Fruit fly (Drosophila melanogaster) S2 (cell line): Measurements from ENCODE around the gene RfC3.

Experiments
- CG8478 ChIP-seq: fragments of >200 bp; optimal IDR thresholded peaks from 2 replicates; lab custom pipeline; 2018
- CTCF ChIP-seq, 2 experiments: fragments of >200 bp; optimal IDR thresholded peaks; 2 replicates each; lab custom pipeline; 2018

Gene RfC3

DNA sequence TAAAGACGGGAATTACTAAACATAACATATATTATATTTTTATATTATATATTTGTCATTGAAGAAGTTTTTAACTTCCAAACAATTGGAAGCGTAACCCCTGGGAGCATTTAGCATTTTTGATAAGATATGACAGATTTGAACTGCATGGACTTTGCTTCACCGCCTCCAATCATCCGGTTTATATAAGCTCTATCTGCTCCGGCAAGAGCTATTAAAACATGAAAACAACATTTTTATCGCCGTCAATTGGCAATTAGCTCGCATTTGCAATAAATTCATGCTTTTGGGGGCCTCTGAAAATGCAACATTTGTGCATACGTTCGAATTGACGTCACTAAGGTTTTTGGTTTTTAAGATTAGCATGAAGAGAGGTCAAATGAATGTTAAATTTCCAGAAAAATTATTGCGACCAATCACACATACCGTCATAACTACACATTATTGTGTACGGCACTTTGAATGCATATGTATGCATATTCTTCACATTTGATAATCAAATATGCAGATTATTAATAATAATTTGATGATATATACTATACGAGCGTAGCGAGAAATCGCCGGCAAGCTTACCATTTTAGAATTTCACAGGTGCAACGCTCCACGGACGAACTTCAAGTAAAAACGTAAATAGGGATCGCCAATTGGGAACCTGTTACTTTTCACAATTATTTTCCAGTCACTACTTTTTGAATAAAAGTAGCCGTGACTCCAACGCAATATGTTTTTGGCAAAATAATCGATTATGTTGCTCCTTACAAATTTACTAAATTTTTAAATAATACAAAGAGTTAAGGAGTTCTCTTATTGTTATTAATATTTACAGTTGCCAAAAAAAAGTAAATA, 23.1 kb upstream of the RfC3 start, which contains the start of gene Mdh1:
Mdh1 (minus strand) TSS at position 691 of the 846 bp plus-strand sequence.
- TF ChIP-seq CG8478 (lab: Kevin White, UChicago) (no peak), CTCF (optimal IDR thresholded peaks at IDR 0.05; lab: Kevin White, UChicago) (no peak)

DNA sequence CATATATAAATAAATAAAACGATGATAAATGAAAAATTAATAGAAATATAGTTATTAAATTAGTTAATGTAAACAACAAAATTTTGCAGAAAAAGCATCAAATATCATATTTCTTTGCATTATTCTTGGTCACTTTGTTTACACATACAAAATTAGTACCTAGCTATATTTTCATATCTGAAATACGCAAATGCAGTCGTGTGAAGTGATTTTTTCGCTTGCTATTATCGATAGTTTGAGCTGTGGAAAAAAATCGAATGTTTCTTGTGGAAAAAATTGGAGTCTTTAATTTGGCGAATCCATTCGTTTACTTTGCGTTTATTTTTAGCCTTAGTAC, 22.5 kb upstream of the RfC3 start, which contains the start of gene Cnot4:
Cnot4 (plus strand) TSS at position 229 of the 337 bp plus-strand sequence.
- no peak for TF ChIP-seq CG8478 (lab: Kevin White, UChicago)
- TF ChIP-seq CTCF (optimal IDR thresholded peaks at IDR 0.05; lab: Kevin White, UChicago), result no peak

DNA sequence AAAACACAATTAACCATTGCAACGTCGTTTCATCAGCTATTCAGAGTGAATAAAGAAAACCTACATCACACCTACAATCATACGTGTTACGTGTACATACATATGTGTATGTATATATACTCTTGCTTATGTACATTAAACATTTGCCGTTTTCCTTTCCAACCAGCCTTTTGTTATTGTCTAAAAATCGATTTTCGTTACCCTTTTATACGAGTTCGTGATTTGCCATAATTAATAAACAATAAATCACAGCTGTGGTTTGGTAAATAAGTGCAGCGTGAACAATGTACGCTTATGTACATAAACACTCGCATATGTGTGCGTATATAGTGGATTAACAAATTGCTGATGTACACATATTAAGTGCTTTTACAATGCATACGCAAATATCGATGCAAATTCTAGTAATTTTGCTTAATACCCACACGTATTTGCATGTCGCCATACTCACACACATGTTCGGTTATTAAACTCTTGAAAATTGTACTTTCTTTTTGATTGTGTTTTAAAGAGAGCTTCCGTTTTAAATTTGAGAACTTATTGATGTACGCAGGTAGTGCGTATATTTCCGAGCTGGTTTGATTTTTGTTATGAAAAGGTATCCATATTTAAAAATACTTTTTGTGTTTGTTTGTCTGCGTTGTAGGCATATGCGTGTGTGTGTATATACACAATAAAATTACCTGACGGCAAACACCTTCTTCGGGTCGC, 22.0 kb upstream of the RfC3 start:
- no peak for TF ChIP-seq CTCF (optimal IDR thresholded peaks at IDR 0.05; lab: Kevin White, UChicago)

DNA sequence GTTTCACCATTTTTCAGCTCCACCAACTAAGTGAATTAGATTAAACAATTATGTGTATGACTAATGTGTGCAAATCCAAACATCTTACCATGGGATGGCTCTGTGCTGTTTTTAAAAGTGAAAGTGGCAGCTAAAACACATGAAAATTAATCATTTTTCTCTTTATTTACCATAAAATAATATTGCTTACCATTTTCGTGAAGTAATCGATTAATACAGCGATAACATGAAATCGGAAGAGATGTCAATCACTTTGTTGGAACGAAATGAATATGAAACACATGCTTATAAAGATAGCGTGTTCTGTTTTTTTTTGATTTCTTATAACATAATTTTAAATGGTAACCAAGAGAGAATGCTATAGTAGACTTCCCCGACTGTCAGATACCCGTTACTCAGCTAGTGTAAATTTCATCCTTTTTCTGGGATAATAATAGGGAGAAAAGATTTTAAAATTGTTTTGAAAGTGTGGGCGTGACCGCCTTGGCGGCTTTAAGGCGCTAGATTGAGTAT, 15.1 kb upstream of the RfC3 start:
- TF ChIP-seq CG8478 (lab: Kevin White, UChicago) (no peak), CTCF (optimal IDR thresholded peaks at IDR 0.05; lab: Kevin White, UChicago) (no peak)

DNA sequence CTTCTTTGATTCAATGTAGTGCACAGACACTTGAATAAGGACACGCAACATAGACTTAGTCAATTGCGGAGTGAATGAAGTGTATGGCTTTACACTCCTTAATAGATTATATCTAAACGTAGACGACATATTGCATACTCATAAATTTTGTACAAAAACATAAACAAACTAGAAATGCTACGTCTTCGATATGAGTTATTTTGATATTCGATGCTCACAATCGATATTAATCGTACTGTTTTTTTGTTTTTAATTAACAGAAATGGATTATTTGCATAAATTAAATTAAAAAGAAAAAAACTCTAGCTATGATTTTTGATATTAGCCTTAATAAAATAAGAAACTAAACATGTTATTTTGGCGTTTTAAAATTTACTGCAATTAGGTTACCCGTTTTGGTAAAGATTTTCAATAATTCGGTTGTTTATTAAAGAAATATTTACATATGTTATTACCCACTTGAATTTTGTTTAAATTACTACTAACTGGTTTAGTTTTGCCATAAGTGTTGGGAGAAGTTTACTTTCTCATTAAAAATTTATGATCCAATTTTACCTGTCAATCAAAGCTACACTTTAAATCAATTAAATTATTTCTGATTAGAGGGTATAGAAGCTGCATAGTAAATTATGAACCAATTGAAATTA, 13.9 kb upstream of the RfC3 start, which contains the start of the genes CG17768, LSm-4 and Ir31a:
CG17768 (minus strand) TSS at position 196 of the 647 bp plus-strand sequence.
LSm-4 (minus strand) TSS at position 196 of the 647 bp plus-strand sequence.
Ir31a (plus strand) TSS at position 558 of the 647 bp plus-strand sequence.
- TF ChIP-seq CG8478 (lab: Kevin White, UChicago) (no peak), CTCF (optimal IDR thresholded peaks at IDR 0.05; lab: Kevin White, UChicago) (no peak)

DNA sequence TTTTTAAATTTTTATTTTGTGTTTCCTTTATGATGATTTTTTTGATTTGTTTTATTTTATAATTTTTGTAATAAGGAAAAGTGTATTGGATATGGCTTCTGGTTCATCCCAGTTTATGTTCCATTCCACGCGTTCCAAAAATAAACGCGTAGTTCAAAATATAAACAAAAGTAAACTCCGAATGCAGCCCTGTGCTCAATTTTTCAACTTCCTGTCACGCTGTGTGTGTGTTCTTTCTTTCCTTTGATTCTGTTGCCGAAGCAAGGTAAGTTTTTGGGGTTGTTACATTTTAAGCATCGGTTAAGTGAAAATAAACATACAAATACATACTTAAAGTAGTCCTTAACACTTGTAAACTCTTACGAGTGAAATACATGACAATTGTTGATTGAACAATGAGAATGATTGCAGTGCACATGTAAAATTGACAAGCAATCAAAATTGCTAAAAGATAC, 10.8 kb upstream of the RfC3 start, which contains the start of the genes Ip259 and RpS27A:
Ip259 (plus strand) TSS at position 231 of the 455 bp plus-strand sequence.
RpS27A (plus strand) TSS at position 231 of the 455 bp plus-strand sequence.
- no peak for TF ChIP-seq CG8478 (lab: Kevin White, UChicago)
- TF ChIP-seq CTCF (optimal IDR thresholded peaks at IDR 0.05; lab: Kevin White, UChicago), result peak in 1 of 2 experiments; percentile 11

DNA sequence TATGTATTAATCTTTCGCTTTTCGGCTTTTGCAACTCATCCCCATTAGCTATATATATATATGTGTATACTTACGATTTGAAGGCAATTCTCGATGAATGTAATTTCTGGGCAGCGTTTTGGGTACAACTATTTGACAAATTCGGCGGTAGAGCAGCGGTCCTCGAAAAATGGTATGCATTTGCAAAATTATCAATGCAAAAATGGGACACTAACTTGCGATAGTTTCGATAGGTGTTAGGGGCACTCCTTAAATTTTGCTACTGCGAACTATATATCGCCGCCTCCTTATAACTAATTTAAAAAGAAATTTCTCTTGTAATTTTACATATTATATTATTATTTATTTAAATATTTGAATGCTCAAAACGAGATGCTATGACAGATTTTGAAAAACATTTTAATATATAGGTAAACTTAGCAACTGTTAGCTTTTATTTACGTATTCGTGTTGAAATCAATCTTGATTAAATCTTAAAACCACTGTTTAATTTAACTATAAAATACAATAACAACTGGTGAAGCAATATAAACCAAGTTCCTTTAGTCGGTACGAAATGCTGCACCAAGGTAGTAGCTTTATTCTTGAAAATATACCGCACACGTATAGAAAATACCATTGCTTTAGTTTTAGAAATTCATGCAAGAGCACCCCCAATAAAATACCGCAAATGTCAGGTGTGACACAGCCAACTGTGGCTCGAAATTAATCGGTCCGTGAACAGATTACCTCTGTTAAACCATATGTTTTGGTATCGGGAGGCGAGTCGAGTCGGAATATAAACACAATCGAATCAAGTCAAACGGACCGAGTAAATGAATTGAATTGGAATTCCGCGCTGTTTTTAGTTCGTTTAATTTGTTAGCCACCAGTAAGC, 5.5 kb upstream of the RfC3 start, which contains the start of the genes CG5355 and Klp31E:
CG5355 (minus strand) TSS at position 213 of the 877 bp plus-strand sequence.
Klp31E (plus strand) TSS at position 767 of the 877 bp plus-strand sequence.
- TF ChIP-seq CG8478 (lab: Kevin White, UChicago) (no peak), CTCF (optimal IDR thresholded peaks at IDR 0.05; lab: Kevin White, UChicago) (no peak)

DNA sequence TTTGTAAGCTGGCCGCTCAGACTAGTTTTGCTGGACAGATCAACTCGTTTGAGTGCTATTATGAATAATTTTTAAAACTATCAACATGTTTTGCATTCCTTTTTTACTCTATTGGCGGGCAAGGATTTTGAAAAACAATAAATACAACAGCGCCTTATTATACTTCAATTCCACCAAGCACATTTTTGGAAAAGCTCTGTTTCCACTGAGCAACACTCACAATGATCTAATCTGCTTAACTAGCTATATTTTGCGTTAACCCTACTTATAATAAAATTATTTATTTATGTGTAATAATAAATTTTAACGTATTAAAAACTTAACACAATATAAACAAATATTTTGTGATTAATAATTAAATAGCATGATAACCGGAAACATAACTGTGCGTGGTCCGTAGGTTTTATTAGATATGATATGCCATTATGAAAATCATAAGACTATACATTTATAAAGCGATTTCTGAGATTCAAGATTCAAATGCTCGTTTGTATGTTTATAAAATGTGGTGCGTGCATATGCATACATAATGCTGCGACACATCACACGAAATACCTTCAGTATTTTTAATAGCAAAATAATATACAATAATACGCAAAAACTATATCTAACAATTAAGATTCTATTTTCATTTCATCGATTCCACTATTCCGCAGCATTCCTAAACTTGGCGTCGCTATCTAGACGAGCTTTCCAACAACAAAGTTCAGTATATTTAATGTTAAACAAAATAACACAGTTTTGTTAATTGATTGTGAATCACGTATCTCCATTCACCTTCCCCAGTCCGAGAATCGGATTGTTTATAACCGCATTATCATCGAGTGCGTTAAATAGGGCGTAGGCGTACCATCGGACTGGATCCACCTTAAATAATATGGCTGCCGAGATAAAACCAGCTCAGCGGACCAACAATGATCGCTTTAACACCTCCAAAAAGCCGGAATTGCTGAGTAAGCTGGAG, 3.9 kb downstream of the RfC3 start, which contains the start of the genes pie and Wdfy2:
pie (minus strand) TSS at position 138 of the 964 bp plus-strand sequence.
Wdfy2 (plus strand) TSS at position 649 of the 964 bp plus-strand sequence.
- TF ChIP-seq CTCF (optimal IDR thresholded peaks at IDR 0.05; lab: Kevin White, UChicago) (no peak), CG8478 (lab: Kevin White, UChicago) (no peak)

DNA sequence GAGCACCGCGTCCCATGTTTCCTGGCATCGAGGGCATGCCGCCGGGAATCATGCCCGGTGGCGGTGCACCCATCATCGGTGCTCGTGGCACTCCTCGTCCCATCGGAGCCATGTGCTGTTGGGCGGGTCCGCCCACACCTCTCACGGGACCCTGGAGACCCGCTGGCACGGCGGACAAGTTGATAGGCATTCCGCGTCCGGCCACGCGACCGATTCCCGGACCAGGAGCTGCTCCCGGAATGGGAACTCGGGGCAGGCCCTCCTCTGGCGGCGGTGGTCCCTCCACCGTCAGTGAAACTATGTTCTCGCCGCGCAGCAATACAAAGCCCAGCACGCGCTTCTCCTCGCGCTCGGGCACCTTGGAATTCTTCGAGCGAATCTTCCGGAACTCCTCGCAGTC, 6.6 kb downstream of the RfC3 start:
- no peak for TF ChIP-seq CG8478 (lab: Kevin White, UChicago)
- no peak for TF ChIP-seq CTCF (optimal IDR thresholded peaks at IDR 0.05; lab: Kevin White, UChicago)

DNA sequence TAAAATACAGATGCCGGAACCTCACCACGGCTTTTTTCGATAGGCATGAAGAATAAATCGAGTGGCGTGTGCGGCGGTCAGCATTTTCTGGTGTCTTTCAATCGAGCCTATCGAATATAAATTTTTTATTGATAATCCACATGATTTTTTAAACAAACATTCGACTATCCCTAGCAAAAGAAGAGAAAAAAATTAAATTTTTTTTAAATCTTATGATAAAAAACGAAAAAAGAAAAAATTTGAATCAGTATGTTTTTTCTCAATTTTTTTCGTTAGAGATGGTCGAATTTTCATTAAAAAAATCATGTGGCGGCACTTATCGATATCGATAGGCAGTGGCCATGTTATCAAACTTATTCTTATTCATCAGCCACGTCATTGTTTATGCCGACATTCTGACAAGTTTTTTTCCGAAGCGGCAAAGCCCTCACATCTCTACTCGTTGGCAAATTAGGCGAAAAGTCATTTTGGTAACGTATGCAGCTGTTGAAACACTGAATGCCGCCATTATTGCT, 7.6 kb downstream of the RfC3 start, which contains the start of the genes SmB and KdelR:
SmB (minus strand) TSS at position 94 of the 515 bp plus-strand sequence.
KdelR (plus strand) TSS at position 354 of the 515 bp plus-strand sequence.
- TF ChIP-seq CTCF (optimal IDR thresholded peaks at IDR 0.05; lab: Kevin White, UChicago) (no peak), CG8478 (lab: Kevin White, UChicago) (no peak)

DNA sequence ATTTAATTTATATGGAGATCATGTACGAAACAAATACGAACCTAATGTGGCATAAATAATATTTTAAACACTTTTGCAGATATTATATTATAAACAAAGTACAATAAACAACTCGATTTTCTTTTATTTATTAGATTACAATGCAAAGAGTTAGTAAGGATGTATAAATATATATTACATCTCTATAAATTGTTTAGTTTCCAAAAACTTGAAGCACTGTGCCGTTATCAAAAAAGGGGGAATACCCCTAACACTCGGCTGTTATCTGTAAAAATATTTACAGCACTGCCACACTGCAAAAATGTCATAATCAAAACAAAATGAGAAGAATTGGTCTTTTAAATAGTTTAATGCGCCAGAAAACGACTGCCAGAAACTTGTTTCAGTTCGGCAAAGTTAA, 9.5 kb downstream of the RfC3 start, which contains the start of gene CG5188:
CG5188 (plus strand) TSS at position 302 of the 400 bp plus-strand sequence.
- TF ChIP-seq CTCF (optimal IDR thresholded peaks at IDR 0.05; lab: Kevin White, UChicago) (no peak), CG8478 (lab: Kevin White, UChicago) (no peak)
